Fruit fly (Drosophila melanogaster) whole organism, embryonic: ENCODE measurements around the gene PGAP1.

ENCODE experiments used
- CG11085 ChIP-seq: fragments of 200-800 bp; sonication (Bioruptor generic); IDR thresholded peaks from 2 replicates; pipeline ENCODE4 v1.3.6; 2022; ENCODE audit warnings: missing biosample characterization, missing genetic modification characterization
- CG11723 ChIP-seq: fragments of 200-800 bp; sonication (Bioruptor generic); optimal IDR thresholded peaks from 2 replicates; lab custom pipeline; 2017; ENCODE audit warnings: missing biosample characterization, mild to moderate bottlenecking, missing genetic modification characterization
- CG12942 ChIP-seq: fragments of 200-800 bp; sonication (Bioruptor generic); optimal IDR thresholded peaks from 3 replicates; lab custom pipeline; 2016; ENCODE audit warnings: missing biosample characterization, missing genetic modification characterization
- CG14667 ChIP-seq: fragments of 200-800 bp; sonication (Bioruptor generic); IDR thresholded peaks from 2 replicates; pipeline ENCODE4 v1.3.6; 2022; ENCODE audit warnings: missing biosample characterization, missing genetic modification characterization
- CG17568 ChIP-seq: fragments of 200-800 bp; sonication (Bioruptor generic); optimal IDR thresholded peaks from 2 replicates; lab custom pipeline; 2018; ENCODE audit warnings: missing biosample characterization, mild to moderate bottlenecking, missing genetic modification characterization, moderate library complexity
- CG17829 ChIP-seq: fragments of 200-800 bp; optimal IDR thresholded peaks from 2 replicates; lab custom pipeline; 2019; ENCODE audit warnings: missing biosample characterization, mild to moderate bottlenecking, missing genetic modification characterization, moderate library complexity
- CG1792 ChIP-seq: fragments of 200-800 bp; sonication (Bioruptor generic); optimal IDR thresholded peaks from 2 replicates; lab custom pipeline; 2016; ENCODE audit warnings: missing biosample characterization, missing genetic modification characterization
- CG18476 ChIP-seq: fragments of 200-800 bp; sonication (Bioruptor generic); optimal IDR thresholded peaks from 2 replicates; lab custom pipeline; 2016; ENCODE audit warnings: missing biosample characterization, mild to moderate bottlenecking, missing genetic modification characterization
- CG18599 ChIP-seq: fragments of 200-800 bp; sonication (Bioruptor generic); optimal IDR thresholded peaks from 3 replicates; lab custom pipeline; 2017; ENCODE audit warnings: missing biosample characterization, missing genetic modification characterization, mild to moderate bottlenecking, moderate library complexity, missing genetic modification reagents
- CG18764 ChIP-seq: fragments of 200-800 bp; sonication (Bioruptor generic); optimal IDR thresholded peaks from 3 replicates; lab custom pipeline; 2016; ENCODE audit warnings: missing biosample characterization, missing genetic modification characterization
- CG2202 ChIP-seq: fragments of 200-800 bp; sonication (Bioruptor generic); optimal IDR thresholded peaks from 2 replicates; lab custom pipeline; 2018; ENCODE audit warnings: missing biosample characterization, mild to moderate bottlenecking, missing genetic modification characterization
- CG2678 ChIP-seq: fragments of 200-800 bp; sonication (Bioruptor generic); optimal IDR thresholded peaks from 3 replicates; lab custom pipeline; 2019; ENCODE audit warnings: missing biosample characterization, mild to moderate bottlenecking, missing genetic modification characterization, moderate library complexity
- CG2712 ChIP-seq: fragments of 200-800 bp; optimal IDR thresholded peaks from 3 replicates; lab custom pipeline; 2019; ENCODE audit warnings: missing biosample characterization, mild to moderate bottlenecking, missing genetic modification characterization, moderate library complexity
- CG30403 ChIP-seq: fragments of 200-800 bp; sonication (Bioruptor generic); optimal IDR thresholded peaks from 3 replicates; lab custom pipeline; 2016; ENCODE audit warnings: missing biosample characterization, missing genetic modification characterization
- CG31441 ChIP-seq: fragments of 200-800 bp; sonication (Bioruptor generic); IDR thresholded peaks from 2 replicates; pipeline ENCODE4 v1.3.6; 2022; ENCODE audit warnings: missing biosample characterization, missing genetic modification characterization
- CG34422 ChIP-seq: fragments of 200-800 bp; sonication (Bioruptor generic); IDR thresholded peaks from 3 replicates; pipeline ENCODE4 v1.3.6; 2022; ENCODE audit warnings: missing biosample characterization, missing genetic modification characterization
- CG3726 ChIP-seq: fragments of 200-800 bp; sonication (Bioruptor generic); IDR thresholded peaks from 3 replicates; pipeline ENCODE4, ENCODE4 v1.3.6; 2022; ENCODE audit warnings: missing biosample characterization, missing genetic modification characterization
- CG7786 ChIP-seq: fragments of 200-800 bp; sonication (Bioruptor generic); optimal IDR thresholded peaks from 2 replicates; lab custom pipeline; 2016; ENCODE audit warnings: missing biosample characterization, missing genetic modification characterization
- CG7839 ChIP-seq: fragments of 200-800 bp; sonication (Bioruptor generic); optimal IDR thresholded peaks from 3 replicates; lab custom pipeline; 2018; ENCODE audit warnings: missing biosample characterization, mild to moderate bottlenecking, missing genetic modification characterization, moderate library complexity
- Camta ChIP-seq: fragments of 200-800 bp; sonication (Bioruptor generic); optimal IDR thresholded peaks from 2 replicates; lab custom pipeline; 2016; ENCODE audit warnings: missing biosample characterization, missing genetic modification characterization
- CrebB ChIP-seq: fragments of 200-800 bp; sonication (Bioruptor generic); optimal IDR thresholded peaks from 3 replicates; lab custom pipeline; 2018; ENCODE audit warnings: missing biosample characterization, mild to moderate bottlenecking, missing genetic modification characterization
- Dad ChIP-seq: fragments of 200-800 bp; sonication (Bioruptor generic); optimal IDR thresholded peaks from 3 replicates; lab custom pipeline; 2016; ENCODE audit warnings: missing biosample characterization, missing genetic modification characterization
- Dp ChIP-seq: fragments of 200-800 bp; sonication (Bioruptor generic); optimal IDR thresholded peaks from 2 replicates; lab custom pipeline; 2018; ENCODE audit warnings: missing biosample characterization, mild to moderate bottlenecking, missing genetic modification characterization, moderate library complexity
- Drgx ChIP-seq: fragments of 200-800 bp; sonication (Bioruptor generic); IDR thresholded peaks from 2 replicates; pipeline ENCODE4 v1.3.6; 2022; ENCODE audit warnings: missing biosample characterization, missing genetic modification characterization
- E2f2 ChIP-seq: fragments of 200-800 bp; sonication (Bioruptor generic); IDR thresholded peaks from 2 replicates; pipeline ENCODE4 v1.3.6; 2022; ENCODE audit warnings: missing biosample characterization, missing genetic modification characterization
- Fer1 ChIP-seq: fragments of 200-800 bp; sonication (Bioruptor generic); optimal IDR thresholded peaks from 2 replicates; lab custom pipeline; 2017; ENCODE audit warnings: missing biosample characterization, mild to moderate bottlenecking, missing genetic modification characterization
- Hr39 ChIP-seq: fragments of >200 bp; optimal IDR thresholded peaks from 2 replicates; lab custom pipeline; 2017
- Lhr ChIP-seq: fragments of 200-800 bp; sonication (Bioruptor generic); optimal IDR thresholded peaks from 3 replicates; lab custom pipeline; 2017; ENCODE audit warnings: mild to moderate bottlenecking, missing biosample characterization, missing genetic modification reagents, missing genetic modification characterization
- Mrtf ChIP-seq: fragments of 200-800 bp; sonication (Bioruptor generic); IDR thresholded peaks from 3 replicates; pipeline ENCODE4 v1.3.6; 2022; ENCODE audit warnings: missing biosample characterization, missing genetic modification characterization
- Nf-YB ChIP-seq: fragments of 200-800 bp; sonication (Bioruptor generic); optimal IDR thresholded peaks from 3 replicates; lab custom pipeline; 2019; ENCODE audit warnings: missing biosample characterization, mild to moderate bottlenecking, missing genetic modification characterization, moderate library complexity
- Oaz ChIP-seq: fragments of 200-800 bp; sonication (Bioruptor generic); IDR thresholded peaks from 2 replicates; pipeline ENCODE4 v1.3.6; 2022; ENCODE audit warnings: missing biosample characterization, missing genetic modification characterization
- Ssrp ChIP-seq: fragments of 200-800 bp; sonication (Bioruptor generic); optimal IDR thresholded peaks from 2 replicates; lab custom pipeline; 2018; ENCODE audit warnings: missing biosample characterization, mild to moderate bottlenecking, missing genetic modification characterization, moderate library complexity
- Usf ChIP-seq: fragments of 200-800 bp; sonication (Bioruptor generic); optimal IDR thresholded peaks from 2 replicates; lab custom pipeline; 2017; ENCODE audit warnings: missing genotype, missing biosample characterization, missing genetic modification characterization
- Xbp1 ChIP-seq: fragments of 200-800 bp; sonication (Bioruptor generic); optimal IDR thresholded peaks from 3 replicates; lab custom pipeline; 2016; ENCODE audit warnings: missing biosample characterization, mild to moderate bottlenecking, missing genetic modification characterization
- ash1 ChIP-seq: fragments of 200-800 bp; sonication (Bioruptor generic); optimal IDR thresholded peaks from 2 replicates; lab custom pipeline; 2018; ENCODE audit warnings: missing biosample characterization, mild to moderate bottlenecking, missing genetic modification characterization
- bsh ChIP-seq, 2 experiments: fragments of 200-800 bp; sonication (Bioruptor generic); optimal IDR thresholded peaks; 2 replicates each; lab custom pipeline; 2017 to 2018; ENCODE audit warnings: mild to moderate bottlenecking in 2 of 2, missing biosample characterization in 2 of 2, missing genetic modification characterization in 2 of 2, moderate library complexity in 1 of 2
- corto ChIP-seq: fragments of 200-800 bp; sonication (Bioruptor generic); optimal IDR thresholded peaks from 2 replicates; lab custom pipeline; 2016; ENCODE audit warnings: missing biosample characterization, mild to moderate bottlenecking, missing genetic modification characterization, moderate library complexity
- da ChIP-seq: fragments of 200-800 bp; sonication (Bioruptor generic); optimal IDR thresholded peaks from 2 replicates; lab custom pipeline; 2016; ENCODE audit warnings: missing biosample characterization, missing genetic modification characterization
- gce ChIP-seq: fragments of 200-800 bp; sonication (Bioruptor generic); IDR thresholded peaks from 3 replicates; pipeline ENCODE4 v1.3.6; 2022; ENCODE audit warnings: missing biosample characterization, missing genetic modification characterization
- hkb ChIP-seq, 2 experiments: fragments of 200-800 bp in 1 of 2; fragments of >200 bp in 1 of 2; sonication (Bioruptor generic) in 1 of 2; IDR thresholded peaks in 1 of 2; optimal IDR thresholded peaks in 1 of 2; 2 replicates each; pipeline versions ENCODE4 v1.3.6 to Lab custom; 2017 to 2022; ENCODE audit warnings: missing biosample characterization in 1 of 2, missing genetic modification characterization in 1 of 2
- kni ChIP-seq: fragments of 200-800 bp; sonication (Bioruptor generic); optimal IDR thresholded peaks from 3 replicates; lab custom pipeline; 2017; ENCODE audit warnings: mild to moderate bottlenecking, missing biosample characterization, missing genetic modification reagents, missing genetic modification characterization
- nom ChIP-seq: fragments of 200-800 bp; sonication (Bioruptor generic); optimal IDR thresholded peaks from 2 replicates; lab custom pipeline; 2017; ENCODE audit warnings: missing biosample characterization, missing genetic modification characterization, mild to moderate bottlenecking, moderate library complexity, missing genetic modification reagents
- phol ChIP-seq: fragments of 200-800 bp; sonication (Bioruptor generic); optimal IDR thresholded peaks from 3 replicates; lab custom pipeline; 2018; ENCODE audit warnings: missing biosample characterization, mild to moderate bottlenecking, missing genetic modification characterization, moderate library complexity
- pita ChIP-seq: fragments of 200-800 bp; sonication (Bioruptor generic); optimal IDR thresholded peaks from 2 replicates; lab custom pipeline; 2017; ENCODE audit warnings: missing biosample characterization, mild to moderate bottlenecking, missing genetic modification characterization
- pzg ChIP-seq: fragments of 200-800 bp; sonication (Bioruptor generic); optimal IDR thresholded peaks from 3 replicates; lab custom pipeline; 2018; ENCODE audit warnings: missing biosample characterization, mild to moderate bottlenecking, missing genetic modification characterization, moderate library complexity
- repo ChIP-seq: fragments of 200-800 bp; sonication (Bioruptor generic); optimal IDR thresholded peaks from 2 replicates; lab custom pipeline; 2016; ENCODE audit warnings: missing biosample characterization, missing genetic modification characterization
- sisA ChIP-seq: fragments of 200-800 bp; sonication (Bioruptor generic); IDR thresholded peaks from 2 replicates; pipeline ENCODE4 v1.3.6; 2022; ENCODE audit warnings: missing biosample characterization, missing genetic modification characterization
- tap ChIP-seq: fragments of 200-800 bp; optimal IDR thresholded peaks from 3 replicates; lab custom pipeline; 2019; ENCODE audit warnings: missing biosample characterization, mild to moderate bottlenecking, missing genetic modification characterization, moderate library complexity
- tup ChIP-seq: fragments of 200-800 bp; sonication (Bioruptor generic); optimal IDR thresholded peaks from 2 replicates; lab custom pipeline; 2016; ENCODE audit warnings: missing biosample characterization, mild to moderate bottlenecking, missing genetic modification characterization, moderate library complexity
- vnd ChIP-seq: fragments of 200-800 bp; sonication (Bioruptor generic); IDR thresholded peaks from 3 replicates; pipeline ENCODE4 v1.3.6; 2022; ENCODE audit warnings: missing biosample characterization, missing genetic modification characterization; ENCODE audit not compliant: partially characterized antibody

PGAP1 gene

DNA sequence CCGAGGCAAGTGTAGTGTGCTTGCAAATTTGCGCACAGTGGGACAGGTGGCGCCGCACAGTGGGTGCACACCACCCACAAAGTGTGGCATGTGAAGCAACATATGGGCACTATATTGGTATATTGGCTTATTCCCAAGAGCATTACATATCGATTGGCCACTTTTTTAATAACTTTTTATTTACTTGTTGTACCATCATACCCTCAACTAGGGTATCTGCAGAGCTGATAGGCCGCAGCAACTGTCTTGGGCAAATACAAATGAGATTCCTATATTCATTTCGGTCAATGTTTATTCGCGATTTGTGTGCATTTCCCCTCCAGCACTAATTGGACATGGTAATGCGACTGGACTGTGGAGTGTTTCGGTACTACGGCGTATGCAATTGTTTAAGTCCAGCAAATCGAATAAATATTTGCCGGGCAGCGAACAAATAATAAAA, 35.5 kb upstream of the PGAP1 start (continued):
- TF ChIP-seq CG2712 (tag; lab: Kevin White, UChicago) (peak; percentile 39), Lhr (GFP tag; lab: Kevin White, UChicago) (peak; percentile 40), pita (GFP tag; lab: Kevin White, UChicago) (no peak), tup (no peak), Dp (GFP tag; lab: Kevin White, UChicago) (no peak), da (GFP tag; lab: Kevin White, UChicago) (no peak), nom (GFP tag; lab: Kevin White, UChicago) (no peak), Xbp1 (GFP tag; lab: Kevin White, UChicago) (peak; percentile 45), corto (no peak), ash1 (GFP tag; lab: Kevin White, UChicago) (no peak), CG30403 (GFP tag; lab: Kevin White, UChicago) (peak; percentile 32), vnd (GFP tag; lab: Robert Waterston, UW) (no peak), Dad (GFP tag; lab: Kevin White, UChicago) (peak; percentile 7), CG17568 (GFP tag; lab: Kevin White, UChicago) (peak; percentile 16), CG2678 (tag; lab: Kevin White, UChicago) (peak; percentile 59), bsh (GFP tag; optimal IDR thresholded peaks at IDR 0.05; lab: Kevin White, UChicago) (peak; percentile 79 to 81), sisA (peak; percentile 81), Oaz (GFP tag; lab: Robert Waterston, UW) (0 out of 2 replicates have a peak, but pooled peaks have one; percentile 19), E2f2 (GFP tag; lab: Robert Waterston, UW) (no peak), CG7786 (GFP tag; lab: Kevin White, UChicago) (peak; percentile 31), CG11723 (GFP tag; lab: Kevin White, UChicago) (peak; percentile 49), CG11085 (GFP tag; lab: Robert Waterston, UW) (no peak), repo (peak; percentile 18), CG7839 (tag; lab: Kevin White, UChicago) (peak; percentile 49), CG3726 (GFP tag; lab: Robert Waterston, UW) (peak; percentile 45; the same call in 1 of the 3 replicates), CG18476 (GFP tag; lab: Kevin White, UChicago) (no peak), CrebB (tag; lab: Kevin White, UChicago) (no peak), kni (GFP tag; lab: Kevin White, UChicago) (no peak), Mrtf (GFP tag; lab: Robert Waterston, UW) (peak; percentile 44; the same call in 1 of the 3 replicates), CG2202 (tag; lab: Kevin White, UChicago) (peak; percentile 59), Camta (GFP tag; lab: Kevin White, UChicago) (peak; percentile 52), Ssrp (tag; lab: Kevin White, UChicago) (peak; percentile 33), Nf-YB (GFP tag; lab: Kevin White, UChicago) (peak; percentile 29), tap (tag; lab: Kevin White, UChicago) (peak; percentile 44), CG34422 (GFP tag; lab: Robert Waterston, UW) (peak; percentile 24; the same call in 1 of the 3 replicates), CG1792 (no peak), CG18599 (GFP tag; lab: Kevin White, UChicago) (no peak), gce (GFP tag; lab: Robert Waterston, UW) (no peak), hkb (optimal IDR thresholded peaks at IDR 0.05; lab: Kevin White, UChicago) (no peak), hkb (GFP tag; IDR thresholded peaks at IDR 0.05; lab: Robert Waterston, UW) (peak; percentile 46), CG12942 (GFP tag; lab: Kevin White, UChicago) (no peak), Fer1 (GFP tag; lab: Kevin White, UChicago) (no peak), Hr39 (lab: Kevin White, UChicago) (no peak), phol (tag; lab: Kevin White, UChicago) (peak; percentile 46), pzg (GFP tag; lab: Kevin White, UChicago) (no peak), CG18764 (GFP tag; lab: Kevin White, UChicago) (no peak), Usf (GFP tag; lab: Kevin White, UChicago) (no peak), CG14667 (GFP tag; lab: Robert Waterston, UW) (peak; percentile 49; the same call in 1 of the 2 replicates), Drgx (peak; percentile 94), CG17829 (tag; lab: Kevin White, UChicago) (peak; percentile 17), CG31441 (GFP tag; lab: Robert Waterston, UW) (peak; percentile 67)
